Worm (Caenorhabditis elegans): ENCODE data around the gene T13F3.6.

DNA sequence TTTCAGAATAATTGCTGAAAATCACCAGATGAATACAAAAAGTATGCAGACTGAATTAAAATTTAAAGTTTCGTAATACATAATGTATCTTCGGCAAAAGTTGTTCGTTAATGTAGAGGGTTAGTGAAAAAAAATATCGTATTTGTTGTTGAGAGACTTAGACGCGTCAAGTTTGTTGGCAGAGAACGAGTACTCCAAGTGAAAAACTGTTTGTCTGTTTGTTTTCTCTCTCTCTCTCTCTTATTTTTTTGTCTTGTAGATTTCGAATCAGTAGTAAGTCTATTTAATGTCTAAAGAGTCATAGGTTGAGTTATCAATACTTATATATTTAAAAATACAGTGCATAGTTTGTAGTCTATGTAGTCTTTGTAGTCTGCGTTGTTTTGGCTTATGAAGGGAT lies 1.5 kb downstream of the T13F3.6 start, which contains the start of the genes fbxa-2 and T13F3.8:
- no peak for TF ChIP-seq ztf-23 (GFP tag; IDR thresholded peaks at IDR 0.05)
- TF ChIP-seq cog-1 (tag; optimal IDR thresholded peaks at IDR 0.05): no peak
- no peak for TF ChIP-seq T22C8.4 (GFP tag; IDR thresholded peaks at IDR 0.05)
- no peak for TF ChIP-seq ref-1 (GFP tag; conservative IDR thresholded peaks at IDR 0.05)
- TF ChIP-seq klf-2 (GFP tag; conservative IDR thresholded peaks at IDR 0.05): no peak
- TF ChIP-seq ztf-29 (GFP tag; IDR thresholded peaks at IDR 0.05): no peak
- no peak for TF ChIP-seq med-1 (GFP tag; optimal IDR thresholded peaks at IDR 0.05; ENCODE audit: insufficient read depth)
- TF ChIP-seq flt-1 (GFP tag; IDR thresholded peaks at IDR 0.05): no peak
